Worm (Caenorhabditis elegans): ENCODE data around the gene C32D5.11.

ce11 chrII:6358905-6359304 is 3.7 kb upstream of the C32D5.11 start, which contains the start of gene C32D5.12:
- no peak for TF ChIP-seq tbx-2 (tag; optimal IDR thresholded peaks at IDR 0.05)
- no peak for TF ChIP-seq R02D3.7 (tag; optimal IDR thresholded peaks at IDR 0.05)
- TF ChIP-seq snpc-4 (tag; optimal IDR thresholded peaks at IDR 0.05) = no peak
- no peak for TF ChIP-seq skn-1 (tag; optimal IDR thresholded peaks at IDR 0.05)
- TF ChIP-seq egl-5 (tag; optimal IDR thresholded peaks at IDR 0.05) = no peak
